Worm (Caenorhabditis elegans) whole organism, young adult: Measurements from ENCODE around the gene lem-2.
"Not testable (repeated sequence)": the region's sequence is repeated elsewhere in the genome, so short reads cannot be mapped to it uniquely, and the experiment has no call there.

Source experiments
- B0336.3 ChIP-seq: fragments of 200-800 bp; sonication (Bioruptor generic); IDR thresholded peaks from 2 replicates; pipeline ENCODE4 v1.3.6; 2022; ENCODE audit warnings: missing genetic modification characterization, missing compliant biosample characterization
- D2030.7 ChIP-seq: fragments of 200-800 bp; sonication (Bioruptor generic); IDR thresholded peaks from 2 replicates; pipeline ENCODE4 v1.3.6; 2022; ENCODE audit warnings: missing genetic modification reagents, missing genetic modification characterization, missing compliant biosample characterization
- F10E7.11 ChIP-seq: sonication (generic microtip); optimal IDR thresholded peaks from 2 replicates; lab custom pipeline; 2017; ENCODE audit warnings: mild to moderate bottlenecking, missing genetic modification characterization, moderate library complexity, missing compliant biosample characterization
- F33H1.4 ChIP-seq: fragments of 200-800 bp; sonication (Bioruptor generic); IDR thresholded peaks from 2 replicates; pipeline ENCODE4 v1.3.6; 2022; ENCODE audit warnings: missing genetic modification reagents, missing genetic modification characterization, missing compliant biosample characterization
- F37B4.10 ChIP-seq: fragments of 200-800 bp; sonication (Bioruptor generic); IDR thresholded peaks from 2 replicates; pipeline ENCODE4 v1.3.6; 2022; ENCODE audit warnings: missing genetic modification characterization, missing compliant biosample characterization
- F52B5.7 ChIP-seq: sonication (generic microtip); optimal IDR thresholded peaks from 2 replicates; lab custom pipeline; 2016; ENCODE audit warnings: mild to moderate bottlenecking, missing genetic modification characterization, missing compliant biosample characterization
- K11D2.4 ChIP-seq: fragments of 200-800 bp; sonication (Bioruptor generic); IDR thresholded peaks from 2 replicates; pipeline ENCODE4 v1.3.6; 2022; ENCODE audit warnings: missing genetic modification reagents, missing genetic modification characterization, missing compliant biosample characterization
- Y56A3A.18 ChIP-seq: fragments of 200-800 bp; sonication (Bioruptor generic); IDR thresholded peaks from 2 replicates; pipeline ENCODE4 v1.3.6; 2022; ENCODE audit warnings: missing genetic modification reagents, missing genetic modification characterization, missing compliant biosample characterization
- Y79H2A.3 ChIP-seq: fragments of 200-800 bp; sonication (Bioruptor generic); conservative IDR thresholded peaks from 2 replicates; pipeline ENCODE4 v1.3.6; 2022; ENCODE audit warnings: missing genetic modification reagents, missing genetic modification characterization, missing compliant biosample characterization
- ZK185.1 ChIP-seq: sonication (generic microtip); optimal IDR thresholded peaks from 2 replicates; lab custom pipeline; 2016; ENCODE audit warnings: mild to moderate bottlenecking, missing genetic modification characterization, missing compliant biosample characterization; ENCODE audit not compliant: poor library complexity, severe bottlenecking
- aptf-3 ChIP-seq: fragments of 200-800 bp; sonication (Bioruptor generic); IDR thresholded peaks from 2 replicates; pipeline ENCODE4 v1.3.6; 2022; ENCODE audit warnings: missing genetic modification characterization, missing compliant biosample characterization
- athp-1 ChIP-seq: sonication (generic microtip); optimal IDR thresholded peaks from 2 replicates; lab custom pipeline; 2017; ENCODE audit warnings: mild to moderate bottlenecking, missing genetic modification characterization, missing compliant biosample characterization
- attf-3 ChIP-seq: fragments of 200-800 bp; sonication (Bioruptor generic); conservative IDR thresholded peaks from 2 replicates; pipeline ENCODE4 v1.3.6; 2022; ENCODE audit warnings: missing genetic modification reagents, missing genetic modification characterization, missing compliant biosample characterization
- attf-5 ChIP-seq: fragments of 200-800 bp; sonication (Bioruptor generic); optimal IDR thresholded peaks from 2 replicates; lab custom pipeline; 2018; ENCODE audit warnings: mild to moderate bottlenecking, missing genetic modification characterization, missing compliant biosample characterization
- attf-6 ChIP-seq: fragments of 200-800 bp; sonication (Bioruptor generic); IDR thresholded peaks from 2 replicates; pipeline ENCODE4 v1.3.6; 2022; ENCODE audit warnings: missing genetic modification reagents, missing genetic modification characterization, missing compliant biosample characterization
- bed-2 ChIP-seq: fragments of 200-800 bp; sonication (Bioruptor generic); IDR thresholded peaks from 2 replicates; pipeline ENCODE4 v1.3.6; 2022; ENCODE audit warnings: missing genetic modification reagents, missing genetic modification characterization, missing compliant biosample characterization
- cebp-1 ChIP-seq, 2 experiments: fragments of 200-800 bp in 1 of 2; sonication (Bioruptor generic) in 1 of 2; sonication (generic microtip) in 1 of 2; IDR thresholded peaks in 1 of 2; optimal IDR thresholded peaks in 1 of 2; 2 replicates each; pipeline versions ENCODE4 v1.3.6 to Lab custom; 2017 to 2022; ENCODE audit warnings: missing compliant biosample characterization in 2 of 2, missing genetic modification characterization in 2 of 2, mild to moderate bottlenecking in 1 of 2, missing genetic modification reagents in 1 of 2, moderate library complexity in 1 of 2
- cebp-2 ChIP-seq: fragments of 200-800 bp; sonication (Bioruptor generic); IDR thresholded peaks from 2 replicates; pipeline ENCODE4 v1.3.6; 2022; ENCODE audit warnings: missing genetic modification characterization, missing compliant biosample characterization
- ceh-100 ChIP-seq: fragments of 200-800 bp; sonication (Bioruptor generic); IDR thresholded peaks from 2 replicates; pipeline ENCODE4 v1.3.6; 2022; ENCODE audit warnings: missing genetic modification reagents, missing genetic modification characterization, missing compliant biosample characterization
- ceh-58 ChIP-seq: fragments of 200-800 bp; sonication (Bioruptor generic); IDR thresholded peaks from 2 replicates; pipeline ENCODE4 v1.3.6; 2022; ENCODE audit warnings: missing genetic modification characterization, missing compliant biosample characterization
- chd-7 ChIP-seq: sonication (generic microtip); optimal IDR thresholded peaks from 2 replicates; lab custom pipeline; 2016; ENCODE audit warnings: mild to moderate bottlenecking, missing genetic modification characterization, moderate library complexity, missing compliant biosample characterization
- egl-18 ChIP-seq: fragments of 200-800 bp; sonication (Bioruptor generic); IDR thresholded peaks from 2 replicates; pipeline ENCODE4 v1.3.6; 2022; ENCODE audit warnings: missing genetic modification reagents, missing genetic modification characterization, missing compliant biosample characterization
- egl-44 ChIP-seq: fragments of 200-800 bp; sonication (Bioruptor generic); IDR thresholded peaks from 2 replicates; pipeline ENCODE4 v1.3.6; 2022; ENCODE audit warnings: missing genetic modification reagents, missing genetic modification characterization, missing compliant biosample characterization
- egrh-3 ChIP-seq: fragments of 200-800 bp; sonication (Bioruptor generic); IDR thresholded peaks from 2 replicates; pipeline ENCODE4 v1.3.6; 2022; ENCODE audit warnings: missing genetic modification reagents, missing genetic modification characterization, missing compliant biosample characterization
- ekl-4 ChIP-seq: fragments of 200-800 bp; sonication (Bioruptor generic); IDR thresholded peaks from 2 replicates; pipeline ENCODE4 v1.3.6; 2022; ENCODE audit warnings: missing genetic modification reagents, missing genetic modification characterization, missing compliant biosample characterization
- ets-4 ChIP-seq: fragments of 200-800 bp; sonication (Bioruptor generic); optimal IDR thresholded peaks from 2 replicates; lab custom pipeline; 2018; ENCODE audit warnings: mild to moderate bottlenecking, missing genetic modification characterization, missing compliant biosample characterization
- hlh-12 ChIP-seq: sonication (generic microtip); optimal IDR thresholded peaks from 2 replicates; lab custom pipeline; 2016; ENCODE audit warnings: missing genetic modification characterization, missing compliant biosample characterization
- hsf-1 ChIP-seq: fragments of 200-800 bp; sonication (Bioruptor generic); IDR thresholded peaks from 2 replicates; pipeline ENCODE4 v1.3.6; 2022; ENCODE audit warnings: missing genetic modification reagents, missing genetic modification characterization, missing compliant biosample characterization
- lag-1 ChIP-seq: fragments of 200-800 bp; sonication (Bioruptor generic); IDR thresholded peaks from 2 replicates; pipeline ENCODE4 v1.3.6; 2022; ENCODE audit warnings: missing genetic modification reagents, missing genetic modification characterization, missing compliant biosample characterization
- let-526 ChIP-seq: fragments of 200-800 bp; sonication (Bioruptor generic); IDR thresholded peaks from 2 replicates; pipeline ENCODE4 v1.3.6; 2022; ENCODE audit warnings: missing genetic modification reagents, missing genetic modification characterization, missing compliant biosample characterization
- lin-26 ChIP-seq: fragments of 200-800 bp; sonication (Bioruptor generic); IDR thresholded peaks from 2 replicates; pipeline ENCODE4 v1.3.6; 2022; ENCODE audit warnings: missing genetic modification reagents, missing genetic modification characterization, missing compliant biosample characterization
- madf-6 ChIP-seq: fragments of 200-800 bp; sonication (Bioruptor generic); IDR thresholded peaks from 2 replicates; pipeline ENCODE4 v1.3.6; 2022; ENCODE audit warnings: missing genetic modification reagents, missing genetic modification characterization, missing compliant biosample characterization
- mcd-1 ChIP-seq: fragments of 200-800 bp; sonication (Bioruptor generic); IDR thresholded peaks from 2 replicates; pipeline ENCODE4 v1.3.6; 2022; ENCODE audit warnings: missing genetic modification reagents, missing genetic modification characterization, missing compliant biosample characterization
- nfyb-1 ChIP-seq: fragments of 200-800 bp; sonication (Bioruptor generic); IDR thresholded peaks from 2 replicates; pipeline ENCODE4 v1.3.6; 2022; ENCODE audit warnings: missing genetic modification reagents, missing genetic modification characterization, missing compliant biosample characterization
- nhr-120 ChIP-seq: fragments of 200-800 bp; sonication (Bioruptor generic); IDR thresholded peaks from 2 replicates; pipeline ENCODE4 v1.3.6; 2022; ENCODE audit warnings: missing genetic modification characterization, missing compliant biosample characterization
- rcor-1 ChIP-seq: fragments of 200-800 bp; sonication (Bioruptor generic); IDR thresholded peaks from 2 replicates; pipeline ENCODE4 v1.3.6; 2022; ENCODE audit warnings: missing genetic modification reagents, missing genetic modification characterization, missing compliant biosample characterization
- sea-2 ChIP-seq: fragments of 200-800 bp; sonication (Bioruptor generic); IDR thresholded peaks from 2 replicates; pipeline ENCODE4 v1.3.6; 2022; ENCODE audit warnings: missing genetic modification characterization, missing compliant biosample characterization
- snpc-1.3 ChIP-seq: sonication (generic microtip); optimal IDR thresholded peaks from 2 replicates; lab custom pipeline; 2017; ENCODE audit warnings: missing genetic modification characterization, mild to moderate bottlenecking, missing compliant biosample characterization, antibody characterized with exemption, moderate library complexity, missing genotype, missing genetic modification reagents; ENCODE audit not compliant: insufficient read depth
- sptf-2 ChIP-seq: fragments of 200-800 bp; sonication (Bioruptor generic); optimal IDR thresholded peaks from 2 replicates; lab custom pipeline; 2018; ENCODE audit warnings: mild to moderate bottlenecking, missing genetic modification characterization, missing compliant biosample characterization
- tbx-9 ChIP-seq: sonication (generic microtip); optimal IDR thresholded peaks from 2 replicates; lab custom pipeline; 2016; ENCODE audit warnings: borderline replicate concordance, missing genetic modification characterization, inconsistent platforms, missing compliant biosample characterization
- zfh-2 ChIP-seq: fragments of 200-800 bp; sonication (Bioruptor generic); conservative IDR thresholded peaks from 2 replicates; pipeline ENCODE4 v1.3.6; 2022; ENCODE audit warnings: missing genetic modification reagents, missing genetic modification characterization, missing compliant biosample characterization
- zim-3 ChIP-seq: sonication (generic microtip); optimal IDR thresholded peaks from 2 replicates; lab custom pipeline; 2017; ENCODE audit warnings: mild to moderate bottlenecking, missing genetic modification characterization, moderate library complexity, missing compliant biosample characterization
- ztf-22 ChIP-seq: fragments of 200-800 bp; sonication (Bioruptor generic); optimal IDR thresholded peaks from 2 replicates; lab custom pipeline; 2018; ENCODE audit warnings: mild to moderate bottlenecking, missing genetic modification characterization, moderate library complexity, missing compliant biosample characterization
- ztf-25 ChIP-seq: fragments of 200-800 bp; sonication (Bioruptor generic); IDR thresholded peaks from 2 replicates; pipeline ENCODE4 v1.3.6; 2022; ENCODE audit warnings: missing genetic modification reagents, missing genetic modification characterization, missing compliant biosample characterization
- ztf-6 ChIP-seq: fragments of 200-800 bp; sonication (Bioruptor generic); IDR thresholded peaks from 2 replicates; pipeline ENCODE4 v1.3.6; 2022; ENCODE audit warnings: missing genetic modification reagents, missing genetic modification characterization, missing compliant biosample characterization

lem-2 gene

ce11 chrII:14019625-14020024 lies 43.6 kb upstream of the lem-2 start:
- TF ChIP-seq sea-2 (GFP tag; lab: Robert Waterston, UW) (peak; percentile 68; the same call in 1 of the 2 replicates), cebp-2 (peak; percentile 88; the same call in 1 of the 2 replicates), hsf-1 (peak; percentile 60; the same call in 1 of the 2 replicates), K11D2.4 (0 out of 2 replicates have a peak, but pooled peaks have one; percentile 19), let-526 (GFP tag; lab: Robert Waterston, UW) (peak; percentile 72; the same call in 1 of the 2 replicates), zfh-2 (GFP tag; lab: Robert Waterston, UW) (peak; percentile 96), Y79H2A.3 (0 out of 2 replicates have a peak, but pooled peaks have one; percentile 15), ets-4 (GFP tag; lab: Kevin White, UChicago) (peak; percentile 13), F10E7.11 (tag; lab: Kevin White, UChicago) (peak; percentile 2), egl-44 (GFP tag; lab: Robert Waterston, UW) (peak; percentile 45; the same call in 1 of the 2 replicates), bed-2 (GFP tag; lab: Robert Waterston, UW) (0 out of 2 replicates have a peak, but pooled peaks have one; percentile 27), lag-1 (GFP tag; lab: Robert Waterston, UW) (0 out of 2 replicates have a peak, but pooled peaks have one; percentile 43), F52B5.7 (peak; percentile 18), ztf-25 (GFP tag; lab: Robert Waterston, UW) (peak; percentile 81), nfyb-1 (GFP tag; lab: Robert Waterston, UW) (0 out of 2 replicates have a peak, but pooled peaks have one; percentile 27), rcor-1 (peak; percentile 8; the same call in 1 of the 2 replicates), ztf-6 (GFP tag; lab: Robert Waterston, UW) (peak; percentile 12; the same call in 1 of the 2 replicates), mcd-1 (GFP tag; lab: Robert Waterston, UW) (peak; percentile 61), lin-26 (GFP tag; lab: Robert Waterston, UW) (0 out of 2 replicates have a peak, but pooled peaks have one; percentile 75), F33H1.4 (GFP tag; lab: Robert Waterston, UW) (0 out of 2 replicates have a peak, but pooled peaks have one; percentile 9), attf-5 (GFP tag; lab: Kevin White, UChicago) (peak; percentile 14), ceh-58 (GFP tag; lab: Robert Waterston, UW) (peak; percentile 92; the same call in 1 of the 2 replicates), F37B4.10 (GFP tag; lab: Robert Waterston, UW) (0 out of 2 replicates have a peak, but pooled peaks have one; percentile 83), ekl-4 (GFP tag; lab: Robert Waterston, UW) (peak; percentile 56), attf-3 (peak; percentile 67), attf-6 (GFP tag; lab: Robert Waterston, UW) (0 out of 2 replicates have a peak, but pooled peaks have one; percentile 30), egrh-3 (GFP tag; lab: Robert Waterston, UW) (peak; percentile 100), sptf-2 (GFP tag; lab: Kevin White, UChicago) (peak; percentile 40), D2030.7 (peak; percentile 40; the same call in 1 of the 2 replicates), nhr-120 (GFP tag; lab: Robert Waterston, UW) (0 out of 2 replicates have a peak, but pooled peaks have one; percentile 9), egl-18 (GFP tag; lab: Robert Waterston, UW) (0 out of 2 replicates have a peak, but pooled peaks have one; percentile 61)

ce11 chrII:14021230-14021629 lies 42.0 kb upstream of the lem-2 start, which contains the start of gene F01D5.10:
Gene F01D5.10 (minus strand): TSS chrII:14021330.
- TF ChIP-seq chd-7; athp-1; nhr-120 (GFP tag; lab: Robert Waterston, UW): not testable (repeated sequence)
- TF ChIP-seq, all 124 proteins: peak for 0; not testable (repeated sequence) for 124

DNA sequence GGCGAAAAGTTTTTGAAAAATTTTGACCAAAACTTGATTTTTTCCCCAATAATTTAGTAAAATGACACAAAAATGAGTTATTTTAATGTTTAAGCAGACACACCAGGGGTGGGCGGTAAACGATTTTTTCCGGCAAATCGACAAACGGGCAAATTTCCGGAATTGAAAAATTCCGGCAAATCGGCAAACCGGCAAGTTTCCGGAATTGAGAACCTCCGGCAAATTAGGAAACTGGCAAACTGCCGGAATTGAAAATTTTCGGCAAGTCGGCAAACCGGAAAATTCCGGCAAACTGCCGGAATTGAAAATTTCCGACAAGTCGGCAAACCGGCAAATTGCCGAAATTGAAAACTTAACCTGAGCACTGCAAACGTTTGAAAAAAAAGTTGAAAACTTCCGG lies 30.5 kb upstream of the lem-2 start:
- TF ChIP-seq madf-6 (GFP tag; lab: Robert Waterston, UW) (no peak), tbx-9 (no peak), Y56A3A.18 (GFP tag; lab: Robert Waterston, UW) (no peak), ZK185.1 (tag; lab: Kevin White, UChicago) (no peak), ztf-22 (GFP tag; lab: Kevin White, UChicago) (no peak), hlh-12 (no peak), sptf-2 (GFP tag; lab: Kevin White, UChicago) (no peak), let-526 (GFP tag; lab: Robert Waterston, UW) (no peak), B0336.3 (GFP tag; lab: Robert Waterston, UW) (0 out of 2 replicates have a peak, but pooled peaks have one; percentile 56), cebp-1 (GFP tag; IDR thresholded peaks at IDR 0.05; lab: Robert Waterston, UW) (no peak), cebp-1 (tag; optimal IDR thresholded peaks at IDR 0.05; lab: Kevin White, UChicago) (peak; percentile 47), ceh-100 (GFP tag; lab: Robert Waterston, UW) (peak; percentile 46; the same call in 1 of the 2 replicates), zim-3 (tag; lab: Kevin White, UChicago) (peak; percentile 40), snpc-1.3 (tag; lab: Kevin White, UChicago) (no peak), aptf-3 (GFP tag; lab: Robert Waterston, UW) (peak; percentile 49; the same call in 1 of the 2 replicates)
